Worm (Caenorhabditis elegans): ENCODE results near the gene Y97E10AR.6.
A peak's percentile ranks its signal among the peaks of the same experiment; 100 is the strongest.

Y97E10AR.6 gene

DNA sequence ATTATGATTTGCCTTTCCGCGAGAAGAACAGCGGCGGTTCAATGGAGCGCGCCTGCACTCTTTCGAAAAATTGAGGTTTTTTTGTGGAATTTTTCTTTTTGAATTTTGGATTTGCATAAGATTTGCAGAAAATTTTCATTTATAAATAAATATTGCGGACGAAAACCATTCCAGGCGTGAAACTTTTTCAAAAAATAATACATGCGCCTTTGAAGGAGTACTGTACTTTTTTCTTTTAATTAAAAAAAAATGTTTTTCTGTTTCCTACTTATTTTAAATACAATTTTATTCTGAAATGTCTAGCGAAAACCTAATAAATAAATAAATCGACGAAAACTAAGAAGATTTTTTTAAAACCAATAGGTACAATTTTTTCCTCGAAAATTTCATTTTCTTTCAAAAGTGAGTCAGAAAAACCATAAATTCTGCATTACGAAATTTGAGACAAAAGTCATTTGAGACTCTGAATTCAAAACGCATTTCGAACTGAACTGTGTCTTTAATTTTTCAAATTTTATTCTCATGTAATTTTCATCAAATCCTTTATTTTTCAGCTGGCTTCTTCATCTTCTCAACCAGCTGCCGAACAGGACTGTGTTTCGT, 32.7 kb downstream of the Y97E10AR.6 start, which contains the start of gene F26D11.1 (continued):
- TF ChIP-seq snpc-1.3 (tag; optimal IDR thresholded peaks at IDR 0.05; ENCODE audit: insufficient read depth) = no peak
- no peak for TF ChIP-seq ccch-3 (GFP tag; optimal IDR thresholded peaks at IDR 0.05)
- peak; percentile 74 for TF ChIP-seq lsl-1 (GFP tag; optimal IDR thresholded peaks at IDR 0.05)
- no peak for TF ChIP-seq repo-1 (tag; optimal IDR thresholded peaks at IDR 0.05)
- TF ChIP-seq him-1 (tag; optimal IDR thresholded peaks at IDR 0.05) = no peak
- TF ChIP-seq unc-62 (GFP tag; optimal IDR thresholded peaks at IDR 0.05) = no peak
- TF ChIP-seq sptf-2 (GFP tag; optimal IDR thresholded peaks at IDR 0.05) = no peak

- no peak for TF ChIP-seq F55B11.4 (tag; optimal IDR thresholded peaks at IDR 0.05; ENCODE audit: borderline replicate concordance, insufficient read depth)
- peak; percentile 56 for TF ChIP-seq zfh-2 (GFP tag; conservative IDR thresholded peaks at IDR 0.05)
- TF ChIP-seq cebp-1 (GFP tag; IDR thresholded peaks at IDR 0.05) = no peak
- peak; percentile 25 for TF ChIP-seq cebp-1 (tag; optimal IDR thresholded peaks at IDR 0.05)
- peak; percentile 20 for TF ChIP-seq somi-1 (GFP tag; optimal IDR thresholded peaks at IDR 0.05)
- peak; percentile 10 for TF ChIP-seq K12H6.12 (tag; optimal IDR thresholded peaks at IDR 0.05)
- TF ChIP-seq unc-62 (GFP tag; optimal IDR thresholded peaks at IDR 0.05) = no peak
Observed at ce11 chrV:7980370-7980987, 33.3 kb downstream of the Y97E10AR.6 start.

- TF ChIP-seq bed-1 (GFP tag; IDR thresholded peaks at IDR 0.05) (no peak), F49E8.2 (tag; optimal IDR thresholded peaks at IDR 0.05; ENCODE audit: insufficient read depth) (no peak), zim-3 (tag; optimal IDR thresholded peaks at IDR 0.05) (no peak), hmg-20 (GFP tag; IDR thresholded peaks at IDR 0.05) (no peak), attf-3 (GFP tag; conservative IDR thresholded peaks at IDR 0.05) (no peak), atf-7 (tag; optimal IDR thresholded peaks at IDR 0.05) (no peak), Y53G8AR.9 (GFP tag; conservative IDR thresholded peaks at IDR 0.05) (no peak), attf-6 (GFP tag; IDR thresholded peaks at IDR 0.05) (no peak), F57C9.4 (tag; optimal IDR thresholded peaks at IDR 0.05) (no peak), somi-1 (GFP tag; optimal IDR thresholded peaks at IDR 0.05) (no peak), dox-1 (GFP tag; IDR thresholded peaks at IDR 0.05) (peak; percentile 44; the same call in 1 of the 2 replicates), sea-2 (GFP tag; IDR thresholded peaks at IDR 0.05) (no peak), tlf-1 (GFP tag; optimal IDR thresholded peaks at IDR 0.05) (no peak), ztf-22 (GFP tag; optimal IDR thresholded peaks at IDR 0.05) (no peak), nhr-80 (tag; optimal IDR thresholded peaks at IDR 0.05) (peak; percentile 44), athp-1 (tag; optimal IDR thresholded peaks at IDR 0.05) (no peak), lag-1 (GFP tag; IDR thresholded peaks at IDR 0.05) (no peak), cebp-1 (GFP tag; IDR thresholded peaks at IDR 0.05) (no peak), cebp-1 (tag; optimal IDR thresholded peaks at IDR 0.05) (peak; percentile 44), F57A8.1 (GFP tag; optimal IDR thresholded peaks at IDR 0.05) (no peak), madf-10 (tag; optimal IDR thresholded peaks at IDR 0.05) (no peak), chd-7 (tag; optimal IDR thresholded peaks at IDR 0.05) (no peak), ceh-91 (GFP tag; IDR thresholded peaks at IDR 0.05) (no peak), F10E7.11 (tag; optimal IDR thresholded peaks at IDR 0.05) (no peak), egl-18 (GFP tag; IDR thresholded peaks at IDR 0.05) (no peak), let-526 (GFP tag; IDR thresholded peaks at IDR 0.05) (no peak), nfyb-1 (GFP tag; IDR thresholded peaks at IDR 0.05) (no peak), K11D2.4 (GFP tag; IDR thresholded peaks at IDR 0.05) (no peak), mel-28 (tag; optimal IDR thresholded peaks at IDR 0.05; ENCODE audit: borderline replicate concordance) (no peak), D2030.7 (GFP tag; IDR thresholded peaks at IDR 0.05) (no peak), Y56A3A.18 (GFP tag; IDR thresholded peaks at IDR 0.05) (no peak), C06A6.2 (GFP tag; conservative IDR thresholded peaks at IDR 0.05) (no peak), ztf-28 (GFP tag; IDR thresholded peaks at IDR 0.05) (no peak), nhr-179 (tag; optimal IDR thresholded peaks at IDR 0.05) (no peak)
Observed at ce11 chrV:7978798-7979197, 35.0 kb downstream of the Y97E10AR.6 start.

Measured in whole organism, young adult.